Worm (Caenorhabditis elegans) whole organism, mixed stage, embryonic: ENCODE measurements around the gene nhr-94.

ENCODE experiments used
- M03D4.4 ChIP-seq: sonication (generic microtip); optimal IDR thresholded peaks from 2 replicates; lab custom pipeline; 2017; ENCODE audit warnings: mild to moderate bottlenecking, missing genetic modification characterization, missing compliant biosample characterization
- bed-3 ChIP-seq: fragments of 200-800 bp; sonication (Bioruptor generic); optimal IDR thresholded peaks from 3 replicates; lab custom pipeline; 2018; ENCODE audit warnings: mild to moderate bottlenecking, missing genetic modification characterization, moderate library complexity, missing compliant biosample characterization
- ceh-39 ChIP-seq: fragments of 150-350 bp; optimal IDR thresholded peaks from 2 replicates; lab custom pipeline; 2014; ENCODE audit warnings: missing biosample characterization, missing genetic modification characterization
- ceh-43 ChIP-seq: fragments of 200-800 bp; sonication (Bioruptor generic); optimal IDR thresholded peaks from 2 replicates; lab custom pipeline; 2018; ENCODE audit warnings: mild to moderate bottlenecking, missing genetic modification characterization, moderate library complexity, missing compliant biosample characterization
- ceh-83 ChIP-seq: fragments of 200-800 bp; sonication (Bioruptor generic); optimal IDR thresholded peaks from 2 replicates; lab custom pipeline; 2018; ENCODE audit warnings: mild to moderate bottlenecking, missing genetic modification characterization, missing compliant biosample characterization
- ces-1 ChIP-seq: fragments of 150-350 bp; optimal IDR thresholded peaks from 2 replicates; lab custom pipeline; 2014; ENCODE audit warnings: missing biosample characterization, missing genetic modification reagents, missing genetic modification characterization
- cnd-1 ChIP-seq: fragments of 200-800 bp; sonication (Bioruptor generic); optimal IDR thresholded peaks from 2 replicates; lab custom pipeline; 2018; ENCODE audit warnings: mild to moderate bottlenecking, missing genetic modification characterization, missing compliant biosample characterization
- drap-1 ChIP-seq: fragments of 200-800 bp; sonication (Bioruptor generic); optimal IDR thresholded peaks from 3 replicates; lab custom pipeline; 2018; ENCODE audit warnings: mild to moderate bottlenecking, missing genetic modification characterization, missing compliant biosample characterization
- elt-1 ChIP-seq: sonication (generic microtip); optimal IDR thresholded peaks from 2 replicates; lab custom pipeline; 2017; ENCODE audit warnings: missing genetic modification characterization, mild to moderate bottlenecking, missing compliant biosample characterization, antibody characterized with exemption, moderate library complexity, borderline replicate concordance; ENCODE audit not compliant: insufficient read depth
- elt-3 ChIP-seq: fragments of 150-350 bp; optimal IDR thresholded peaks from 2 replicates; lab custom pipeline; 2014; ENCODE audit warnings: missing biosample characterization, missing genetic modification characterization
- flh-1 ChIP-seq: fragments of 200-800 bp; sonication (Bioruptor generic); optimal IDR thresholded peaks from 2 replicates; lab custom pipeline; 2018; ENCODE audit warnings: mild to moderate bottlenecking, missing genetic modification characterization, moderate library complexity, missing compliant biosample characterization
- ham-2 ChIP-seq: fragments of 200-800 bp; sonication (Bioruptor generic); optimal IDR thresholded peaks from 2 replicates; lab custom pipeline; 2018; ENCODE audit warnings: mild to moderate bottlenecking, missing genetic modification characterization, missing compliant biosample characterization
- lin-13 ChIP-seq: fragments of 150-350 bp; optimal IDR thresholded peaks from 2 replicates; lab custom pipeline; 2014; ENCODE audit warnings: missing biosample characterization, missing genetic modification characterization
- lin-32 ChIP-seq: fragments of 200-800 bp; sonication (Bioruptor generic); optimal IDR thresholded peaks from 2 replicates; lab custom pipeline; 2018; ENCODE audit warnings: mild to moderate bottlenecking, missing genetic modification characterization, missing compliant biosample characterization
- lsy-2 ChIP-seq: fragments of 150-350 bp; optimal IDR thresholded peaks from 2 replicates; lab custom pipeline; 2014; ENCODE audit warnings: missing biosample characterization, missing genetic modification characterization
- mab-5 ChIP-seq: fragments of 150-350 bp; optimal IDR thresholded peaks from 2 replicates; lab custom pipeline; 2014; ENCODE audit warnings: missing biosample characterization, missing genetic modification characterization
- mep-1 ChIP-seq: fragments of 150-350 bp; optimal IDR thresholded peaks from 2 replicates; lab custom pipeline; 2017; ENCODE audit warnings: missing biosample characterization, missing genetic modification reagents, missing genetic modification characterization, inconsistent platforms
- mls-2 ChIP-seq: sonication (generic microtip); optimal IDR thresholded peaks from 2 replicates; lab custom pipeline; 2016; ENCODE audit warnings: mild to moderate bottlenecking, missing genetic modification characterization, moderate library complexity, missing compliant biosample characterization
- nhr-12 ChIP-seq: fragments of 150-350 bp; optimal IDR thresholded peaks from 2 replicates; lab custom pipeline; 2014; ENCODE audit warnings: missing biosample characterization, missing genetic modification characterization
- nhr-2 ChIP-seq: fragments of 150-350 bp; optimal IDR thresholded peaks from 2 replicates; lab custom pipeline; 2014; ENCODE audit warnings: missing biosample characterization, missing genetic modification characterization
- nhr-28 ChIP-seq: fragments of 150-350 bp; optimal IDR thresholded peaks from 2 replicates; lab custom pipeline; 2014; ENCODE audit warnings: missing biosample characterization, missing genetic modification characterization
- nhr-76 ChIP-seq: sonication (generic microtip); optimal IDR thresholded peaks from 2 replicates; lab custom pipeline; 2017; ENCODE audit warnings: missing biosample characterization, missing genetic modification characterization
- sem-2 ChIP-seq: fragments of 200-800 bp; sonication (Bioruptor generic); optimal IDR thresholded peaks from 2 replicates; lab custom pipeline; 2018; ENCODE audit warnings: mild to moderate bottlenecking, missing genetic modification characterization, missing compliant biosample characterization
- snpc-4 ChIP-seq: fragments of 150-350 bp; optimal IDR thresholded peaks from 2 replicates; lab custom pipeline; 2014; ENCODE audit warnings: missing biosample characterization, missing genetic modification characterization
- sptf-1 ChIP-seq: sonication (generic microtip); optimal IDR thresholded peaks from 2 replicates; lab custom pipeline; 2017; ENCODE audit warnings: mild to moderate bottlenecking, missing genetic modification characterization, moderate library complexity, missing compliant biosample characterization
- tbx-8 ChIP-seq: fragments of 200-800 bp; sonication (Bioruptor generic); optimal IDR thresholded peaks from 2 replicates; lab custom pipeline; 2018; ENCODE audit warnings: mild to moderate bottlenecking, missing genetic modification characterization, moderate library complexity, missing compliant biosample characterization
- unc-120 ChIP-seq: sonication (generic microtip); optimal IDR thresholded peaks from 2 replicates; lab custom pipeline; 2017; ENCODE audit warnings: missing genetic modification characterization, missing compliant biosample characterization; ENCODE audit not compliant: poor library complexity, severe bottlenecking
- unc-39 ChIP-seq: fragments of 150-350 bp; optimal IDR thresholded peaks from 2 replicates; lab custom pipeline; 2014; ENCODE audit warnings: missing biosample characterization, missing genetic modification characterization
- unc-62 ChIP-seq: fragments of 150-350 bp; optimal IDR thresholded peaks from 2 replicates; lab custom pipeline; 2014; ENCODE audit warnings: missing biosample characterization, missing genetic modification reagents, missing genetic modification characterization
- zip-8 ChIP-seq: fragments of 150-350 bp; optimal IDR thresholded peaks from 2 replicates; lab custom pipeline; 2014; ENCODE audit warnings: missing biosample characterization, missing genetic modification characterization
- ztf-11 ChIP-seq: fragments of 150-350 bp; optimal IDR thresholded peaks from 2 replicates; lab custom pipeline; 2014; ENCODE audit warnings: missing biosample characterization, missing genetic modification characterization

Gene nhr-94

DNA sequence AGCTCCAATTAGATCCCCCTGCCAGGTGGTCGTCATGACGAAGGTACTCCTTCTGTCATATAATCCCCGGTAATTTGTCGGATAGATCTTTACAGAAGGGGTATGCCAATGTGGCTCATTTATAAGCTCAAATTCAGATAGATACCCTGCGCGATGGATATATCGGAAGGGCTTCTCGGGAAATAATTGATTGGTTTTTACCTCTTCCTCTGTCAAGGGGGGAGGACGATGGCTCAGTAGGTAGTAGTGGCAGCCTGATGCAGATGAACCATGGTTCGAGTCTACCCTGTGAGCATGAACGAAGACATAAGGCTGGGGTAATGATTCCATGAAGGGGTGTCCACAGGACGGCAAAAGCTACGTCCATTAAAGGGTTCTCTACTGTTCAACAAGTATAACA lies 39.0 kb downstream of the nhr-94 start:
- TF ChIP-seq M03D4.4 (tag; lab: Kevin White, UChicago) (no peak), flh-1 (no peak), ceh-39 (tag; lab: Kevin White, UChicago) (no peak), ceh-83 (GFP tag; lab: Kevin White, UChicago) (no peak), drap-1 (GFP tag; lab: Kevin White, UChicago) (no peak), ces-1 (GFP tag; lab: Kevin White, UChicago) (no peak), elt-3 (tag; lab: Kevin White, UChicago) (no peak), zip-8 (no peak), cnd-1 (tag; lab: Kevin White, UChicago) (no peak), nhr-28 (tag; lab: Kevin White, UChicago) (no peak), unc-120 (tag; lab: Kevin White, UChicago) (no peak), sptf-1 (tag; lab: Kevin White, UChicago) (no peak), ceh-43 (GFP tag; lab: Kevin White, UChicago) (no peak), ztf-11 (tag; lab: Kevin White, UChicago) (no peak), lin-32 (GFP tag; lab: Kevin White, UChicago) (no peak), ham-2 (GFP tag; lab: Kevin White, UChicago) (no peak), unc-62 (no peak)

DNA sequence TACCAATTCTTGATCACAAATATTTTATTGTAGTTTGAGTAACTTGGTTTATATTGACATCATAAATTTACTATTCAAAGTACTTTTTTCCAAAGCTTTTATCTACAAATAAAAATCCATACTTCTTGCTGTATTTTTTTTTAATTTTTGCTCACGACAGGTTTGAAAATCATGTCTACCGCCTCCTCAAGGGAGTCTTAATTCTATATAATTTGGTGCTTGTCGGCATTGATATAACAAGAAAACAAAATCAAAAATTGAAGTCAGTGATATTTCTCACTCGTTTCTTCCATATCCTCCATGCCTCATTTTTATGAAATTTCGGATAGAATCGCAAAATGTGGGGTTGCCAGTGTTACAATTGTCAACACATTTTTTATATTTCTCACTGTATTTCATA lies 40.7 kb downstream of the nhr-94 start, which contains the start of gene str-47:
Gene str-47 (plus strand): TSS at position 301 of the 400 bp plus-strand sequence.
- TF ChIP-seq ceh-39 (tag; lab: Kevin White, UChicago) (no peak), nhr-2 (no peak), snpc-4 (tag; lab: Kevin White, UChicago) (no peak), unc-120 (tag; lab: Kevin White, UChicago) (no peak), zip-8 (no peak)

DNA sequence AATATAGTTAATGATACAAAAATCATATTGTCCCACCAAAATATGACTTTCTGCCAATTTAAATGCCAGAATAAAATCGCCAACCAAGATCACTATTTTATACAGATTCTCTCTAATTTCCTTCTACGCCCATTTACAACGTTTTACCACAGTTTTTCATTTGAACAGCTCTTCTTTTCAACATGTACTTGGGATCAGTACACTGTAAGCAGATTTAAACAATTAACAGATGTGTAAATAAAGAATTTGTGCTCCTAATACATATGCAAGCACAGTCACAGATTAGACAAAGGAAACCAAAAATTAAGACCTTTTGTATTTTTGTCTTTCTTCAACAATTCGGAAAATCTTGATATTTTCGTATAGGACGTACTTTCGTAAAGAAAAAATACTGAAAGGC lies 42.7 kb downstream of the nhr-94 start, which contains the start of gene F07C4.11:
Gene F07C4.11 (minus strand): TSS at position 101 of the 400 bp plus-strand sequence.
- no peak for TF ChIP-seq ztf-11 (tag; lab: Kevin White, UChicago)
- TF ChIP-seq unc-62 = no peak
- TF ChIP-seq nhr-12 (tag; lab: Kevin White, UChicago) = no peak
- no peak for TF ChIP-seq mep-1 (tag; lab: Kevin White, UChicago)
- no peak for TF ChIP-seq tbx-8
- no peak for TF ChIP-seq bed-3 (GFP tag; lab: Kevin White, UChicago)
- TF ChIP-seq lsy-2 (tag; lab: Kevin White, UChicago) = no peak
- TF ChIP-seq mab-5 = no peak
- TF ChIP-seq ceh-39 (tag; lab: Kevin White, UChicago) = no peak
- no peak for TF ChIP-seq nhr-76 (tag; lab: Kevin White, UChicago)
- no peak for TF ChIP-seq elt-1 (tag; lab: Kevin White, UChicago)
- TF ChIP-seq snpc-4 (tag; lab: Kevin White, UChicago) = no peak

DNA sequence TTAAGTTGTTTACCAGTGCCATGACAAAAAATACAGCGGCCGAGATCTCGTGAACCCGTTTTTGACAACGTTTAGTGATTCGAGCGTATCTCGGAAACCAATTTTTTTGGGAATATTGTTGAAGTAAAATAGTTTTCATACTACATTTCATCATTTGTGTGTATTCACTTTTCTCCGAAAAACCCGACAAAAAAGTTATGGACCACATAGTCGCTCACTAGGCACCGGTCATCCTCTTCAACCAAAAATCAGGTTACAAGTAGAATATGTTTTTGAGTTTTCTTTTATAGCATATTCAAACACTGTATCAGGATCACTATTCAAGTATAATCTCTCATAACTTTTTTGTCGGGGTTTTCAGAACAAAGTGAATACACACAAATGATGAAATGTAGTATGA lies 44.4 kb downstream of the nhr-94 start:
- TF ChIP-seq bed-3 (GFP tag; lab: Kevin White, UChicago) (no peak), ces-1 (GFP tag; lab: Kevin White, UChicago) (no peak), nhr-12 (tag; lab: Kevin White, UChicago) (no peak), M03D4.4 (tag; lab: Kevin White, UChicago) (no peak), lin-13 (no peak), mep-1 (tag; lab: Kevin White, UChicago) (no peak), mls-2 (tag; lab: Kevin White, UChicago) (no peak), lin-32 (GFP tag; lab: Kevin White, UChicago) (no peak), unc-39 (tag; lab: Kevin White, UChicago) (no peak), zip-8 (no peak), flh-1 (no peak), unc-62 (no peak), ceh-43 (GFP tag; lab: Kevin White, UChicago) (no peak), sem-2 (GFP tag; lab: Kevin White, UChicago) (no peak), nhr-2 (no peak), cnd-1 (tag; lab: Kevin White, UChicago) (no peak)

DNA sequence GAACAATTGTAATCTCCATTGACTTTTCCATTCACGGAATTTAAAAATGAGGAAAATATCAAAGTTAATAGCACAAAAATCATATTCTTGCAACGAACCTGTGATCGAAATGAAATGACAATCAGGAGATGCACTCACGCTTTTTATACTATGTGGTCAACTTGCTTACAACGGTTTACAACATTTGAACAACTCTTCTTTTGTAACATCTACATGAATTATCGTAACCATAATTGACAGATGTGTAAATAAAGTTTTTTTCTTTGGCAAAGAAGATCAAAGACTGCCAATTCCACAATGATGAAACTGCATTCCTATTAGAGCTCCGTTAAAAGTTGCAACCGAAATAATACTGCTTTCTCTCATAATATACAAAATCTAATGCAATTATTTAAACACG lies 46.3 kb downstream of the nhr-94 start, which contains the start of gene F07C4.10:
Gene F07C4.10 (minus strand): TSS at position 101 of the 400 bp plus-strand sequence.
- TF ChIP-seq elt-3 (tag; lab: Kevin White, UChicago) (no peak), snpc-4 (tag; lab: Kevin White, UChicago) (no peak), mab-5 (no peak), elt-1 (tag; lab: Kevin White, UChicago) (no peak)
